Fruit fly (Drosophila melanogaster): ENCODE data around the gene Saf6.

Saf6 gene

dm6 chr2L:846167-846868, 30.6 kb upstream of the Saf6 start (continued):
- TF ChIP-seq Nf-YC (tag; optimal IDR thresholded peaks at IDR 0.05), result no peak
- TF ChIP-seq CG12744 (GFP tag; optimal IDR thresholded peaks at IDR 0.05), result no peak
- TF ChIP-seq bowl (GFP tag; IDR thresholded peaks at IDR 0.05), result no peak
- peak; percentile 63 for TF ChIP-seq bab2 (GFP tag; optimal IDR thresholded peaks at IDR 0.05)
- TF ChIP-seq Ssrp (tag; optimal IDR thresholded peaks at IDR 0.05), result peak; percentile 69
- no peak for TF ChIP-seq CG6765 (GFP tag; optimal IDR thresholded peaks at IDR 0.05)
- TF ChIP-seq trh (GFP tag; optimal IDR thresholded peaks at IDR 0.05), result no peak
- TF ChIP-seq CG17328 (GFP tag; IDR thresholded peaks at IDR 0.05), result peak; percentile 59; the same call in 1 of the 2 replicates
- no peak for TF ChIP-seq ro (GFP tag; IDR thresholded peaks at IDR 0.05)
- TF ChIP-seq abd-A (tag; optimal IDR thresholded peaks at IDR 0.05), result peak; percentile 0
- TF ChIP-seq TFAM (GFP tag; optimal IDR thresholded peaks at IDR 0.05), result no peak
- TF ChIP-seq sqz (GFP tag; optimal IDR thresholded peaks at IDR 0.05), result peak; percentile 51
- TF ChIP-seq az2 (GFP tag; optimal IDR thresholded peaks at IDR 0.05), result peak; percentile 68
- TF ChIP-seq C15 (GFP tag; IDR thresholded peaks at IDR 0.05), result no peak
- TF ChIP-seq croc (GFP tag; conservative IDR thresholded peaks at IDR 0.05), result peak; percentile 38; the same call in 2 of the 3 replicates
- TF ChIP-seq Ptx1 (GFP tag; IDR thresholded peaks at IDR 0.05), result peak; percentile 71
- TF ChIP-seq Dfd (GFP tag; optimal IDR thresholded peaks at IDR 0.05), result no peak
- no peak for TF ChIP-seq CG5953 (GFP tag; IDR thresholded peaks at IDR 0.05)
- TF ChIP-seq dm (GFP tag; optimal IDR thresholded peaks at IDR 0.05), result no peak
- no peak for TF ChIP-seq CG4360 (GFP tag; IDR thresholded peaks at IDR 0.05)
- no peak for TF ChIP-seq dan (GFP tag; IDR thresholded peaks at IDR 0.05)
- no peak for TF ChIP-seq pfk (GFP tag; optimal IDR thresholded peaks at IDR 0.05)
- no peak for TF ChIP-seq YL-1 (GFP tag; optimal IDR thresholded peaks at IDR 0.05)
- no peak for TF ChIP-seq insv (GFP tag; optimal IDR thresholded peaks at IDR 0.05)
- peak; percentile 39 for TF ChIP-seq CG33213 (GFP tag; optimal IDR thresholded peaks at IDR 0.05)
- TF ChIP-seq tgo (GFP tag; IDR thresholded peaks at IDR 0.05), result peak; percentile 40; the same call in 1 of the 3 replicates
- TF ChIP-seq CG3838 (GFP tag; optimal IDR thresholded peaks at IDR 0.05), result no peak
- TF ChIP-seq repo (GFP tag; optimal IDR thresholded peaks at IDR 0.05), result no peak
- TF ChIP-seq nerfin-1 (tag; optimal IDR thresholded peaks at IDR 0.05), result peak; percentile 43
- peak; percentile 12 for TF ChIP-seq tin (GFP tag; optimal IDR thresholded peaks at IDR 0.05)
- peak; percentile 67 for TF ChIP-seq CG6689 (GFP tag; IDR thresholded peaks at IDR 0.05)
- 0 out of 2 replicates have a peak, but pooled peaks have one; percentile 28 for TF ChIP-seq Ada2b (GFP tag; IDR thresholded peaks at IDR 0.05)
- no peak for TF ChIP-seq Usf (GFP tag; optimal IDR thresholded peaks at IDR 0.05)
- no peak for TF ChIP-seq Adf1 (GFP tag; IDR thresholded peaks at IDR 0.05)
- TF ChIP-seq ssp (GFP tag; IDR thresholded peaks at IDR 0.05), result peak; percentile 7; the same call in 1 of the 2 replicates
- peak; percentile 64 for TF ChIP-seq CG18599 (GFP tag; optimal IDR thresholded peaks at IDR 0.05)
- no peak for TF ChIP-seq Scr (GFP tag; IDR thresholded peaks at IDR 0.05; ENCODE audit: partially characterized antibody)
- TF ChIP-seq NC2β (GFP tag; optimal IDR thresholded peaks at IDR 0.05), result peak; percentile 14
- no peak for TF ChIP-seq CG17912 (GFP tag; optimal IDR thresholded peaks at IDR 0.05)
- no peak for TF ChIP-seq CG6791 (GFP tag; IDR thresholded peaks at IDR 0.05; ENCODE audit: partially characterized antibody)
- peak; percentile 39 for TF ChIP-seq scrt (GFP tag; optimal IDR thresholded peaks at IDR 0.05)
- peak; percentile 70 for TF ChIP-seq row (GFP tag; IDR thresholded peaks at IDR 0.05)
- no peak for TF ChIP-seq al (GFP tag; IDR thresholded peaks at IDR 0.05)
- TF ChIP-seq Sin3A (optimal IDR thresholded peaks at IDR 0.05), result no peak
- TF ChIP-seq ato (GFP tag; IDR thresholded peaks at IDR 0.05; ENCODE audit: partially characterized antibody), result no peak
- peak; percentile 63 for TF ChIP-seq ab (GFP tag; optimal IDR thresholded peaks at IDR 0.05)
- TF ChIP-seq sob (GFP tag; IDR thresholded peaks at IDR 0.05), result no peak
- peak; percentile 27 for TF ChIP-seq crc (GFP tag; optimal IDR thresholded peaks at IDR 0.05)
- peak in 1 of 3 experiments; percentile 19 for TF ChIP-seq lola (GFP tag; optimal IDR thresholded peaks at IDR 0.05)
- TF ChIP-seq mam (GFP tag; optimal IDR thresholded peaks at IDR 0.05), result peak; percentile 54
- TF ChIP-seq pum (GFP tag; optimal IDR thresholded peaks at IDR 0.05), result peak; percentile 59
